Worm (Caenorhabditis elegans): Measurements from ENCODE around the gene efl-3.

DNA sequence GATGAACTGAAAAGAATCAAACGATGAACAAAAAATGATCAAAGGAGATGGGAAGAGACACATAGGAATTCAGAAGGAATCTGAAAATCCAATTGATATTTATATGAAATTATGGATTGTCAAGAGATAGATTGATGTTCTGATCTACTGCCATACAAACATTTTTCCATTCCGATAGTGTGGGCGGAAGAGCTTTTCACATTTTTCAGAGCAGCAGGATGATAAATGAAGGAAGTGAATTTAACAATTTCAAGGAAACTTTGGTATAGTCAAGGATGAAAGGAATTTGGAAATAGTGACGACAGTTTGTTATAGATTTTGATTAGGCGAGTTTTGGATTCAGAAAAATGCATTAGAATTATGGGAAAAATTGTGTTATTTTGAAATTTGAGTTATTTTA is 7.2 kb upstream of the efl-3 start, which contains the start of gene ubc-24:
- TF ChIP-seq dao-5 (tag; optimal IDR thresholded peaks at IDR 0.05) (no peak), him-1 (tag; optimal IDR thresholded peaks at IDR 0.05) (no peak)

Data from whole organism, L4/young adult.